Fruit fly (Drosophila melanogaster) whole organism, embryonic: ENCODE data around the gene Hexo1.

Source experiments
- Antp ChIP-seq: fragments of 200-800 bp; sonication (Bioruptor generic); optimal IDR thresholded peaks from 3 replicates; lab custom pipeline; 2016; ENCODE audit warnings: missing biosample characterization, missing genetic modification characterization
- Bdp1 ChIP-seq: fragments of 200-800 bp; sonication (Bioruptor generic); optimal IDR thresholded peaks from 3 replicates; lab custom pipeline; 2016; ENCODE audit warnings: missing biosample characterization, missing genetic modification characterization
- CG12104 ChIP-seq: fragments of 200-800 bp; sonication (Bioruptor generic); optimal IDR thresholded peaks from 3 replicates; lab custom pipeline; 2016; ENCODE audit warnings: missing biosample characterization, missing genetic modification characterization
- CG12659 ChIP-seq: fragments of 200-800 bp; sonication (Bioruptor generic); optimal IDR thresholded peaks from 3 replicates; lab custom pipeline; 2017; ENCODE audit warnings: mild to moderate bottlenecking, missing biosample characterization, missing genetic modification reagents, missing genetic modification characterization
- CG12769 ChIP-seq: fragments of 200-800 bp; sonication (Bioruptor generic); optimal IDR thresholded peaks from 2 replicates; lab custom pipeline; 2019; ENCODE audit warnings: missing biosample characterization, mild to moderate bottlenecking, missing genetic modification characterization, moderate library complexity
- CG15269 ChIP-seq: fragments of 200-800 bp; sonication (Bioruptor generic); optimal IDR thresholded peaks from 2 replicates; lab custom pipeline; 2018; ENCODE audit warnings: missing biosample characterization, mild to moderate bottlenecking, missing genetic modification characterization, moderate library complexity
- CG1603 ChIP-seq: fragments of 200-800 bp; sonication (Bioruptor generic); optimal IDR thresholded peaks from 2 replicates; lab custom pipeline; 2019; ENCODE audit warnings: missing biosample characterization, mild to moderate bottlenecking, missing genetic modification characterization, moderate library complexity
- CG1647 ChIP-seq: fragments of 200-800 bp; sonication (Bioruptor generic); optimal IDR thresholded peaks from 3 replicates; lab custom pipeline; 2016; ENCODE audit warnings: missing biosample characterization, missing genetic modification characterization
- CG16779 ChIP-seq: fragments of 200-800 bp; sonication (Bioruptor generic); IDR thresholded peaks from 2 replicates; pipeline ENCODE4 v1.3.6; 2022; ENCODE audit warnings: missing biosample characterization, missing genetic modification characterization
- CG17359 ChIP-seq: fragments of 200-800 bp; sonication (Bioruptor generic); optimal IDR thresholded peaks from 3 replicates; lab custom pipeline; 2018; ENCODE audit warnings: missing biosample characterization, mild to moderate bottlenecking, missing genetic modification characterization, moderate library complexity
- CG1792 ChIP-seq: fragments of 200-800 bp; sonication (Bioruptor generic); optimal IDR thresholded peaks from 2 replicates; lab custom pipeline; 2016; ENCODE audit warnings: missing biosample characterization, missing genetic modification characterization
- CG2116 ChIP-seq: fragments of 200-800 bp; sonication (Bioruptor generic); optimal IDR thresholded peaks from 3 replicates; lab custom pipeline; 2018; ENCODE audit warnings: missing biosample characterization, mild to moderate bottlenecking, missing genetic modification characterization
- CG30403 ChIP-seq: fragments of 200-800 bp; sonication (Bioruptor generic); optimal IDR thresholded peaks from 3 replicates; lab custom pipeline; 2016; ENCODE audit warnings: missing biosample characterization, missing genetic modification characterization
- CG30431 ChIP-seq: fragments of 200-800 bp; sonication (Bioruptor generic); optimal IDR thresholded peaks from 2 replicates; lab custom pipeline; 2017; ENCODE audit warnings: missing biosample characterization, missing genetic modification characterization
- CG3065 ChIP-seq: fragments of 200-800 bp; sonication (Bioruptor generic); optimal IDR thresholded peaks from 2 replicates; lab custom pipeline; 2016; ENCODE audit warnings: missing biosample characterization, missing genetic modification characterization
- CG6791 ChIP-seq: fragments of 200-800 bp; sonication (Bioruptor generic); IDR thresholded peaks from 3 replicates; pipeline ENCODE4 v1.3.6; 2022; ENCODE audit warnings: missing biosample characterization, missing genetic modification characterization; ENCODE audit not compliant: partially characterized antibody
- CG7928 ChIP-seq: fragments of 200-800 bp; sonication (Bioruptor generic); optimal IDR thresholded peaks from 2 replicates; lab custom pipeline; 2017; ENCODE audit warnings: missing biosample characterization, mild to moderate bottlenecking, missing genetic modification characterization
- CG8290 ChIP-seq, 3 experiments: fragments of 200-800 bp; sonication (Bioruptor generic); optimal IDR thresholded peaks; 2 replicates each; lab custom pipeline; 2016 to 2019; ENCODE audit warnings: missing biosample characterization in 3 of 3, missing genetic modification characterization in 3 of 3, mild to moderate bottlenecking in 2 of 3, moderate library complexity in 1 of 3
- CG9817 ChIP-seq: fragments of 200-800 bp; sonication (Bioruptor generic); optimal IDR thresholded peaks from 2 replicates; lab custom pipeline; 2018; ENCODE audit warnings: missing biosample characterization, mild to moderate bottlenecking, missing genetic modification characterization, moderate library complexity
- CHES-1-like ChIP-seq: fragments of 200-800 bp; sonication (Bioruptor generic); optimal IDR thresholded peaks from 2 replicates; lab custom pipeline; 2016; ENCODE audit warnings: missing biosample characterization, missing genetic modification characterization
- Camta ChIP-seq: fragments of 200-800 bp; sonication (Bioruptor generic); optimal IDR thresholded peaks from 2 replicates; lab custom pipeline; 2016; ENCODE audit warnings: missing biosample characterization, missing genetic modification characterization
- D19A ChIP-seq: fragments of 200-800 bp; optimal IDR thresholded peaks from 3 replicates; lab custom pipeline; 2019; ENCODE audit warnings: missing biosample characterization, mild to moderate bottlenecking, missing genetic modification characterization, moderate library complexity
- Dbx ChIP-seq: fragments of 200-800 bp; sonication (Bioruptor generic); IDR thresholded peaks from 3 replicates; pipeline ENCODE4 v1.3.6; 2022; ENCODE audit warnings: missing biosample characterization, missing genetic modification characterization
- Dp ChIP-seq: fragments of 200-800 bp; sonication (Bioruptor generic); optimal IDR thresholded peaks from 2 replicates; lab custom pipeline; 2018; ENCODE audit warnings: missing biosample characterization, mild to moderate bottlenecking, missing genetic modification characterization, moderate library complexity
- Ets97D ChIP-seq: fragments of 200-800 bp; sonication (Bioruptor generic); optimal IDR thresholded peaks from 3 replicates; lab custom pipeline; 2016; ENCODE audit warnings: missing biosample characterization, missing genetic modification characterization
- Hr78 ChIP-seq, 2 experiments: fragments of 200-800 bp in 1 of 2; fragments of >200 bp in 1 of 2; sonication (Bioruptor generic) in 1 of 2; optimal IDR thresholded peaks; 2 replicates each; lab custom pipeline; 2017 to 2019; ENCODE audit warnings: missing biosample characterization in 2 of 2, missing genetic modification characterization in 2 of 2, mild to moderate bottlenecking in 1 of 2, moderate library complexity in 1 of 2
- MESR4 ChIP-seq: fragments of 200-800 bp; sonication (Bioruptor generic); optimal IDR thresholded peaks from 2 replicates; lab custom pipeline; 2018; ENCODE audit warnings: missing biosample characterization, mild to moderate bottlenecking, missing genetic modification characterization, moderate library complexity
- Max ChIP-seq: fragments of 200-800 bp; sonication (Bioruptor generic); optimal IDR thresholded peaks from 2 replicates; lab custom pipeline; 2016; ENCODE audit warnings: missing biosample characterization, mild to moderate bottlenecking, missing genetic modification characterization
- Mes4 ChIP-seq: fragments of 200-800 bp; sonication (Bioruptor generic); optimal IDR thresholded peaks from 2 replicates; lab custom pipeline; 2016; ENCODE audit warnings: missing biosample characterization, missing genetic modification characterization
- Nf-YC ChIP-seq: fragments of 200-800 bp; optimal IDR thresholded peaks from 3 replicates; lab custom pipeline; 2019; ENCODE audit warnings: missing biosample characterization, mild to moderate bottlenecking, missing genetic modification characterization, moderate library complexity
- NfI ChIP-seq: fragments of 200-800 bp; sonication (Bioruptor generic); optimal IDR thresholded peaks from 3 replicates; lab custom pipeline; 2018; ENCODE audit warnings: missing biosample characterization, mild to moderate bottlenecking, missing genetic modification characterization, moderate library complexity
- Ptx1 ChIP-seq: fragments of 200-800 bp; sonication (Bioruptor generic); IDR thresholded peaks from 2 replicates; pipeline ENCODE4 v1.3.6; 2022; ENCODE audit warnings: missing biosample characterization, missing genetic modification characterization
- Scr ChIP-seq: fragments of 200-800 bp; sonication (Bioruptor generic); IDR thresholded peaks from 2 replicates; pipeline ENCODE4 v1.3.6; 2022; ENCODE audit warnings: missing biosample characterization, missing genetic modification characterization; ENCODE audit not compliant: partially characterized antibody
- Six4 ChIP-seq: fragments of 200-800 bp; sonication (Bioruptor generic); optimal IDR thresholded peaks from 2 replicates; lab custom pipeline; 2016; ENCODE audit warnings: missing biosample characterization, missing genetic modification characterization
- Xrp1 ChIP-seq: fragments of 200-800 bp; sonication (Bioruptor generic); IDR thresholded peaks from 2 replicates; pipeline ENCODE4 v1.3.6; 2022; ENCODE audit warnings: missing biosample characterization, missing genetic modification characterization
- aop ChIP-seq: fragments of 200-800 bp; sonication (Bioruptor generic); IDR thresholded peaks from 2 replicates; pipeline ENCODE4 v1.3.6; 2022; ENCODE audit warnings: missing biosample characterization, missing genetic modification characterization
- btn ChIP-seq: fragments of 200-800 bp; sonication (Bioruptor generic); optimal IDR thresholded peaks from 2 replicates; lab custom pipeline; 2016; ENCODE audit warnings: missing biosample characterization, missing genetic modification characterization
- exex ChIP-seq: fragments of 200-800 bp; sonication (Bioruptor generic); optimal IDR thresholded peaks from 4 replicates; lab custom pipeline; 2018; ENCODE audit warnings: missing biosample characterization, mild to moderate bottlenecking, missing genetic modification characterization, moderate library complexity
- gfzf ChIP-seq: fragments of 200-800 bp; sonication (Bioruptor generic); optimal IDR thresholded peaks from 2 replicates; lab custom pipeline; 2016; ENCODE audit warnings: missing biosample characterization, mild to moderate bottlenecking, missing genetic modification characterization, moderate library complexity
- gsb-n ChIP-seq: fragments of 200-800 bp; sonication (Bioruptor generic); optimal IDR thresholded peaks from 3 replicates; lab custom pipeline; 2018; ENCODE audit warnings: missing biosample characterization, mild to moderate bottlenecking, missing genetic modification characterization
- gt ChIP-seq: fragments of 200-800 bp; sonication (Bioruptor generic); IDR thresholded peaks from 2 replicates; pipeline ENCODE4 v1.3.6; 2022; ENCODE audit warnings: missing biosample characterization, missing genetic modification characterization
- her ChIP-seq: fragments of 200-800 bp; sonication (Bioruptor generic); optimal IDR thresholded peaks from 2 replicates; lab custom pipeline; 2016; ENCODE audit warnings: missing biosample characterization, missing genetic modification characterization
- hkb ChIP-seq, 2 experiments: fragments of 200-800 bp in 1 of 2; fragments of >200 bp in 1 of 2; sonication (Bioruptor generic) in 1 of 2; IDR thresholded peaks in 1 of 2; optimal IDR thresholded peaks in 1 of 2; 2 replicates each; pipeline versions ENCODE4 v1.3.6 to Lab custom; 2017 to 2022; ENCODE audit warnings: missing biosample characterization in 1 of 2, missing genetic modification characterization in 1 of 2
- jing ChIP-seq: fragments of 200-800 bp; sonication (Bioruptor generic); optimal IDR thresholded peaks from 2 replicates; lab custom pipeline; 2018; ENCODE audit warnings: missing biosample characterization, mild to moderate bottlenecking, missing genetic modification characterization
- lola ChIP-seq, 3 experiments: fragments of >200 bp in 2 of 3; fragments of 200-800 bp in 1 of 3; sonication (Bioruptor generic) in 1 of 3; optimal IDR thresholded peaks; 2 replicates each; lab custom pipeline; 2017 to 2019; ENCODE audit warnings: missing biosample characterization in 3 of 3, missing genetic modification characterization in 3 of 3, mild to moderate bottlenecking in 1 of 3, moderate library complexity in 1 of 3
- nerfin-1 ChIP-seq: fragments of 200-800 bp; sonication (Bioruptor generic); optimal IDR thresholded peaks from 3 replicates; lab custom pipeline; 2019; ENCODE audit warnings: missing biosample characterization, mild to moderate bottlenecking, missing genetic modification characterization, moderate library complexity
- trem ChIP-seq: fragments of 200-800 bp; optimal IDR thresholded peaks from 3 replicates; lab custom pipeline; 2019; ENCODE audit warnings: missing biosample characterization, mild to moderate bottlenecking, missing genetic modification characterization, moderate library complexity
- usp ChIP-seq: fragments of >200 bp; optimal IDR thresholded peaks from 2 replicates; lab custom pipeline; 2017; ENCODE audit warnings: missing biosample characterization, missing genetic modification characterization
- vvl ChIP-seq: fragments of 200-800 bp; sonication (Bioruptor generic); IDR thresholded peaks from 2 replicates; pipeline ENCODE4 v1.3.6; 2022; ENCODE audit warnings: missing biosample characterization, missing genetic modification characterization

The Hexo1 gene

dm6 chr3L:4313299-4313698 is 24.9 kb downstream of the Hexo1 start, which contains the start of gene Claspin (continued):
- peak; percentile 19 for TF ChIP-seq Max (GFP tag; lab: Kevin White, UChicago)
- TF ChIP-seq Bdp1 (GFP tag; lab: Kevin White, UChicago) = peak; percentile 39
- TF ChIP-seq lola (GFP tag; optimal IDR thresholded peaks at IDR 0.05; lab: Kevin White, UChicago) = no peak
- peak; percentile 34 for TF ChIP-seq CG3065
- peak; percentile 45 for TF ChIP-seq Antp (GFP tag; lab: Kevin White, UChicago)
- TF ChIP-seq Six4 (GFP tag; lab: Kevin White, UChicago) = no peak
- TF ChIP-seq hkb (optimal IDR thresholded peaks at IDR 0.05; lab: Kevin White, UChicago) = no peak
- peak; percentile 20 for TF ChIP-seq hkb (GFP tag; IDR thresholded peaks at IDR 0.05; lab: Robert Waterston, UW)
- peak; percentile 14 for TF ChIP-seq exex
- peak; percentile 35 for TF ChIP-seq CG1647 (GFP tag; lab: Kevin White, UChicago)
- TF ChIP-seq Mes4 = no peak
- no peak for TF ChIP-seq jing (GFP tag; lab: Kevin White, UChicago)
- TF ChIP-seq D19A (tag; lab: Kevin White, UChicago) = no peak
- peak; percentile 9 for TF ChIP-seq Nf-YC (tag; lab: Kevin White, UChicago)
- TF ChIP-seq CG8290 (GFP tag; optimal IDR thresholded peaks at IDR 0.05; lab: Kevin White, UChicago) = peak; percentile 25
- TF ChIP-seq CG8290 (tag; optimal IDR thresholded peaks at IDR 0.05; lab: Kevin White, UChicago) = peak in 1 of 2 experiments; percentile 85
- TF ChIP-seq aop (GFP tag; lab: Robert Waterston, UW) = no peak
- peak; percentile 62 for TF ChIP-seq Xrp1 (GFP tag; lab: Robert Waterston, UW)
- peak; percentile 11; the same call in 1 of the 2 replicates for TF ChIP-seq Ptx1 (GFP tag; lab: Robert Waterston, UW)
- TF ChIP-seq gt = no peak
- 0 out of 2 replicates have a peak, but pooled peaks have one; percentile 2 for TF ChIP-seq CG16779
- TF ChIP-seq gfzf (GFP tag; lab: Kevin White, UChicago) = peak; percentile 49
- TF ChIP-seq Dbx = peak; percentile 26; the same call in 1 of the 3 replicates
- peak; percentile 63 for TF ChIP-seq NfI
- no peak for TF ChIP-seq CG12104
- no peak for TF ChIP-seq CG30431 (GFP tag; lab: Kevin White, UChicago)
- no peak for TF ChIP-seq CG15269 (tag; lab: Kevin White, UChicago)
- peak; percentile 38 for TF ChIP-seq trem (tag; lab: Kevin White, UChicago)
- peak; percentile 60 for TF ChIP-seq CG12769 (tag; lab: Kevin White, UChicago)
- no peak for TF ChIP-seq Hr78 (GFP tag; optimal IDR thresholded peaks at IDR 0.05; lab: Kevin White, UChicago)
- TF ChIP-seq CG6791 (GFP tag; lab: Robert Waterston, UW) = peak; percentile 37; the same call in 1 of the 3 replicates
- no peak for TF ChIP-seq CG7928 (GFP tag; lab: Kevin White, UChicago)
- TF ChIP-seq CG17359 (tag; lab: Kevin White, UChicago) = peak; percentile 11
- TF ChIP-seq Camta (GFP tag; lab: Kevin White, UChicago) = peak; percentile 36
- TF ChIP-seq CG12659 (GFP tag; lab: Kevin White, UChicago) = peak; percentile 66
- peak; percentile 34 for TF ChIP-seq CG2116 (GFP tag; lab: Kevin White, UChicago)
- TF ChIP-seq vvl (GFP tag; lab: Robert Waterston, UW) = peak; percentile 60
- TF ChIP-seq Scr (GFP tag; lab: Robert Waterston, UW) = no peak
- TF ChIP-seq CG30403 = peak; percentile 17
- peak; percentile 80 for TF ChIP-seq Ets97D (GFP tag; lab: Kevin White, UChicago)
- no peak for TF ChIP-seq CG1792 (GFP tag; lab: Kevin White, UChicago)
- TF ChIP-seq btn (GFP tag; lab: Kevin White, UChicago) = no peak
- peak; percentile 73 for TF ChIP-seq CG1603
- TF ChIP-seq gsb-n (tag; lab: Kevin White, UChicago) = no peak
- peak; percentile 99 for TF ChIP-seq Dp (GFP tag; lab: Kevin White, UChicago)
- TF ChIP-seq CG9817 = peak; percentile 38
- peak; percentile 47 for TF ChIP-seq CHES-1-like (GFP tag; lab: Kevin White, UChicago)
- peak; percentile 10 for TF ChIP-seq her
- TF ChIP-seq usp = no peak
- TF ChIP-seq MESR4 = peak; percentile 42
- no peak for TF ChIP-seq nerfin-1 (tag; lab: Kevin White, UChicago)
